Fruit fly (Drosophila melanogaster) whole organism, adult: ENCODE results near the gene pll.

Source experiments
- CG11617 ChIP-seq: fragments of 200-800 bp; sonication (Bioruptor generic); optimal IDR thresholded peaks from 2 replicates; lab custom pipeline; 2017; ENCODE audit warnings: mild to moderate bottlenecking, missing biosample characterization, missing genetic modification reagents, missing genetic modification characterization
- CG12768 ChIP-seq: fragments of 200-800 bp; sonication (Bioruptor generic); optimal IDR thresholded peaks from 2 replicates; lab custom pipeline; 2017; ENCODE audit warnings: missing biosample characterization, missing genetic modification characterization, mild to moderate bottlenecking, moderate library complexity, missing genetic modification reagents
- CG14711 ChIP-seq: fragments of 200-800 bp; sonication (Bioruptor generic); optimal IDR thresholded peaks from 2 replicates; lab custom pipeline; 2018; ENCODE audit warnings: missing biosample characterization, mild to moderate bottlenecking, missing genetic modification characterization, moderate library complexity
- CG1620 ChIP-seq: fragments of 200-800 bp; sonication (Bioruptor generic); optimal IDR thresholded peaks from 2 replicates; lab custom pipeline; 2016; ENCODE audit warnings: missing biosample characterization, missing genetic modification characterization
- CG33017 ChIP-seq: fragments of 200-800 bp; sonication (Bioruptor generic); optimal IDR thresholded peaks from 2 replicates; lab custom pipeline; 2018; ENCODE audit warnings: missing biosample characterization, mild to moderate bottlenecking, missing genetic modification characterization, moderate library complexity
- CG5204 ChIP-seq: fragments of 200-800 bp; sonication (Bioruptor generic); optimal IDR thresholded peaks from 2 replicates; lab custom pipeline; 2016; ENCODE audit warnings: missing biosample characterization, missing genetic modification characterization
- CG7045 ChIP-seq: fragments of 200-800 bp; sonication (Bioruptor generic); optimal IDR thresholded peaks from 2 replicates; lab custom pipeline; 2017; ENCODE audit warnings: missing biosample characterization, mild to moderate bottlenecking, missing genetic modification characterization
- CG7101 ChIP-seq: fragments of 200-800 bp; sonication (Bioruptor generic); optimal IDR thresholded peaks from 2 replicates; lab custom pipeline; 2018; ENCODE audit warnings: missing biosample characterization, mild to moderate bottlenecking, missing genetic modification characterization, moderate library complexity
- Clk ChIP-seq: fragments of 200-800 bp; sonication (Bioruptor generic); optimal IDR thresholded peaks from 2 replicates; lab custom pipeline; 2017; ENCODE audit warnings: missing biosample characterization, missing genetic modification characterization
- Crg-1 ChIP-seq: fragments of 200-800 bp; sonication (Bioruptor generic); optimal IDR thresholded peaks from 2 replicates; lab custom pipeline; 2016; ENCODE audit warnings: missing biosample characterization, missing genetic modification characterization
- Hr96 ChIP-seq: fragments of 200-800 bp; sonication (Bioruptor generic); optimal IDR thresholded peaks from 2 replicates; lab custom pipeline; 2016; ENCODE audit warnings: missing biosample characterization, missing genetic modification characterization
- Mnt ChIP-seq: fragments of 200-800 bp; sonication (Bioruptor generic); optimal IDR thresholded peaks from 2 replicates; lab custom pipeline; 2016; ENCODE audit warnings: missing biosample characterization, mild to moderate bottlenecking, missing genetic modification characterization
- bab1 ChIP-seq: fragments of 200-800 bp; sonication (Bioruptor generic); optimal IDR thresholded peaks from 3 replicates; lab custom pipeline; 2019; ENCODE audit warnings: missing biosample characterization, mild to moderate bottlenecking, missing genetic modification characterization, moderate library complexity
- cic ChIP-seq: fragments of 200-800 bp; sonication (Bioruptor generic); optimal IDR thresholded peaks from 2 replicates; lab custom pipeline; 2017; ENCODE audit warnings: missing biosample characterization, mild to moderate bottlenecking, missing genetic modification characterization, moderate library complexity
- cnc ChIP-seq, 2 experiments: fragments of >200 bp; optimal IDR thresholded peaks; 2 replicates each; lab custom pipeline; 2017
- kay ChIP-seq: fragments of 200-800 bp; sonication (Bioruptor generic); peaks from one replicate; lab custom pipeline; 2016; ENCODE audit warnings: missing biosample characterization, missing genetic modification characterization, borderline replicate concordance
- ovo ChIP-seq: fragments of 200-800 bp; sonication (Bioruptor generic); optimal IDR thresholded peaks from 2 replicates; lab custom pipeline; 2016; ENCODE audit warnings: missing biosample characterization, missing genetic modification characterization
- pad ChIP-seq: fragments of 200-800 bp; sonication (Bioruptor generic); optimal IDR thresholded peaks from 3 replicates; lab custom pipeline; 2017; ENCODE audit warnings: missing biosample characterization, missing genetic modification characterization, mild to moderate bottlenecking, moderate library complexity, missing genetic modification reagents
- tj ChIP-seq: fragments of 200-800 bp; sonication (Bioruptor generic); optimal IDR thresholded peaks from 3 replicates; lab custom pipeline; 2017; ENCODE audit warnings: missing biosample characterization, mild to moderate bottlenecking, missing genetic modification characterization, moderate library complexity
- toe ChIP-seq: fragments of 200-800 bp; sonication (Bioruptor generic); optimal IDR thresholded peaks from 2 replicates; lab custom pipeline; 2016; ENCODE audit warnings: missing biosample characterization, missing genetic modification characterization

Gene pll

dm6 chr3R:27247892-27248291, 5.1 kb downstream of the pll start, which contains the start of gene CG5984:
Gene CG5984, minus strand, starts transcription at chr3R:27247992.
- TF ChIP-seq bab1 (no peak), CG14711 (tag; lab: Kevin White, UChicago) (no peak), Hr96 (GFP tag; lab: Kevin White, UChicago) (no peak), pad (no peak), ovo (no peak), CG1620 (no peak), CG7101 (tag; lab: Kevin White, UChicago) (no peak), Crg-1 (GFP tag; lab: Kevin White, UChicago) (no peak), tj (GFP tag; lab: Kevin White, UChicago) (no peak), CG11617 (GFP tag; lab: Kevin White, UChicago) (no peak), CG33017 (tag; lab: Kevin White, UChicago) (no peak), CG5204 (GFP tag; lab: Kevin White, UChicago) (no peak), Clk (no peak)

- peak; percentile 72 for TF ChIP-seq CG7101 (tag; lab: Kevin White, UChicago)
- no peak for TF ChIP-seq kay (GFP tag; lab: Kevin White, UChicago)
- TF ChIP-seq Mnt, result no peak
- no peak for TF ChIP-seq cic (GFP tag; lab: Kevin White, UChicago)
- no peak for TF ChIP-seq ovo
- TF ChIP-seq Hr96 (GFP tag; lab: Kevin White, UChicago), result no peak
- peak; percentile 7 for TF ChIP-seq toe (GFP tag; lab: Kevin White, UChicago)
- peak; percentile 72 for TF ChIP-seq bab1
- peak; percentile 15 for TF ChIP-seq CG12768 (GFP tag; lab: Kevin White, UChicago)
- no peak for TF ChIP-seq CG1620
- peak; percentile 26 for TF ChIP-seq CG11617 (GFP tag; lab: Kevin White, UChicago)
- peak; percentile 25 for TF ChIP-seq tj (GFP tag; lab: Kevin White, UChicago)
- no peak for TF ChIP-seq pad
- TF ChIP-seq cnc (optimal IDR thresholded peaks at IDR 0.05; lab: Kevin White, UChicago), result no peak
- no peak for TF ChIP-seq Crg-1 (GFP tag; lab: Kevin White, UChicago)
- TF ChIP-seq CG5204 (GFP tag; lab: Kevin White, UChicago), result no peak
- peak; percentile 54 for TF ChIP-seq CG7045 (GFP tag; lab: Kevin White, UChicago)
- no peak for TF ChIP-seq Clk
- peak; percentile 80 for TF ChIP-seq CG14711 (tag; lab: Kevin White, UChicago)
- peak; percentile 82 for TF ChIP-seq CG33017 (tag; lab: Kevin White, UChicago)
Observed at dm6 chr3R:27246264-27246663, 6.7 kb downstream of the pll start.

dm6 chr3R:27245401-27245757, 7.6 kb downstream of the pll start:
- TF ChIP-seq toe (GFP tag; lab: Kevin White, UChicago) (no peak), tj (GFP tag; lab: Kevin White, UChicago) (peak; percentile 4), cnc (optimal IDR thresholded peaks at IDR 0.05; lab: Kevin White, UChicago) (peak in 1 of 2 experiments; percentile 50), CG5204 (GFP tag; lab: Kevin White, UChicago) (no peak)

- TF ChIP-seq CG5204 (GFP tag; lab: Kevin White, UChicago) (no peak), Hr96 (GFP tag; lab: Kevin White, UChicago) (peak; percentile 31), cic (GFP tag; lab: Kevin White, UChicago) (peak; percentile 60), CG12768 (GFP tag; lab: Kevin White, UChicago) (peak; percentile 30), pad (peak; percentile 30), Mnt (peak; percentile 35), ovo (peak; percentile 57), Crg-1 (GFP tag; lab: Kevin White, UChicago) (no peak), Clk (no peak), CG1620 (peak; percentile 36)
Observed at dm6 chr3R:27244742-27245400, 8.1 kb downstream of the pll start, which contains the start of gene CG18766. Gene CG18766, minus strand, starts transcription at chr3R:27245249.

dm6 chr3R:27244412-27244741, 8.6 kb downstream of the pll start:
- TF ChIP-seq CG11617 (GFP tag; lab: Kevin White, UChicago) (no peak), pad (peak; percentile 18), ovo (peak; percentile 91)

- TF ChIP-seq ovo (no peak), Clk (no peak), CG5204 (GFP tag; lab: Kevin White, UChicago) (no peak), CG7045 (GFP tag; lab: Kevin White, UChicago) (no peak), CG7101 (tag; lab: Kevin White, UChicago) (no peak), tj (GFP tag; lab: Kevin White, UChicago) (no peak), kay (GFP tag; lab: Kevin White, UChicago) (no peak), toe (GFP tag; lab: Kevin White, UChicago) (no peak)
Observed at dm6 chr3R:27240967-27241366, 12.0 kb downstream of the pll start, which contains the start of gene CG17991. Gene CG17991, plus strand, starts transcription at chr3R:27241267.
